Worm (Caenorhabditis elegans): ENCODE data around the gene F53F8.6.

F53F8.6 gene

DNA sequence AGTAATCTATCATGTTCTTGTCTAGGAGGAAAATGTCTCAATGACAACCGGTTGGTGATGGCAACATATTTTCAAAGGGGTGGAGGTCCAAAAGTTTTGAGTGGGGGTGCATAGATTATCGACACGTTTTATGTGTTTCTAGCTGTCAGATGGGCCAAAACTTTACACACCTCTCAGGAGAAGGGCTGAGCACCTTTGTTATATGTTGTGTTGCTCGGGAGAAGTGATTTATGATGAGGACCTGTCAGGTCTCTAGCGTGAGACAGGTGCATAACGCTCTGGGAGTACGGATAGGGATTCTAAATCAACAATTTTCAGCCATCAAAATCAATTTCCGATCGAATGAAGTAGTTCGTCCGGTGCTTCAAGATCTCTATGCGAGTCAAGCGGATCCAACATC is 47.4 kb upstream of the F53F8.6 start:
- TF ChIP-seq snpc-1.3 (tag; optimal IDR thresholded peaks at IDR 0.05; ENCODE audit: insufficient read depth) (no peak), Y56A3A.18 (GFP tag; IDR thresholded peaks at IDR 0.05) (no peak), madf-10 (tag; optimal IDR thresholded peaks at IDR 0.05) (no peak), him-1 (tag; optimal IDR thresholded peaks at IDR 0.05) (no peak), K12H6.12 (tag; optimal IDR thresholded peaks at IDR 0.05) (no peak)

- no peak for TF ChIP-seq cebp-1 (GFP tag; IDR thresholded peaks at IDR 0.05)
- TF ChIP-seq cebp-1 (tag; optimal IDR thresholded peaks at IDR 0.05) = peak; percentile 47
- TF ChIP-seq ama-1 (optimal IDR thresholded peaks at IDR 0.05) = no peak
- TF ChIP-seq ama-1 (GFP tag; optimal IDR thresholded peaks at IDR 0.05) = no peak
- no peak for TF ChIP-seq F22D6.2 (tag; optimal IDR thresholded peaks at IDR 0.05)
- no peak for TF ChIP-seq ztf-28 (GFP tag; IDR thresholded peaks at IDR 0.05)
- TF ChIP-seq nhr-27 (tag; optimal IDR thresholded peaks at IDR 0.05) = no peak
Measured at ce11 chrV:20660025-20660424, 44.0 kb upstream of the F53F8.6 start, which contains the start of gene W01F3.2. W01F3.2 (plus strand) TSS chrV:20660325.

DNA sequence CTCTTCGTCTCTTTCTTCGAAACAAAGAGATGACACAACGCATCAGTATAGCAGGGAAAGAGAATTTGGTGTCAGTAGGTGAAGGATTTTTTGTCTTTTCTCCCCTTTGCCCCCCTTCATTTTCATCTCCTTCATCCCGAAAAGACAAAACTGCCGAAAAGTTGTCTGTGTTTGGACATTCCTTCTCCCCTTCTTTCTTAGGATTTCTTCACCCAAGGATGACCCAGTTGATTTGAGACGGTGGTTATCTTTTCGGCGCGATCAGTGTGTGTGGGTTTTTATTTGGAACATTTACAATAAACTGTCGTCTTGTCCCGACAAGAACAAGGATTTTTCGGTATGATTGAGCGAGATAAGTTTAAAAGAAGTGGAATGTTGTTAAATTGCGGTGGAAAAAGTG is 41.6 kb upstream of the F53F8.6 start:
- TF ChIP-seq F55B11.4 (tag; optimal IDR thresholded peaks at IDR 0.05; ENCODE audit: borderline replicate concordance, insufficient read depth) = no peak
- TF ChIP-seq die-1 (tag; optimal IDR thresholded peaks at IDR 0.05) = no peak
- TF ChIP-seq snpc-1.3 (tag; optimal IDR thresholded peaks at IDR 0.05; ENCODE audit: insufficient read depth) = no peak
- TF ChIP-seq nfya-2 (GFP tag; IDR thresholded peaks at IDR 0.05) = no peak
- no peak for TF ChIP-seq lin-26 (GFP tag; IDR thresholded peaks at IDR 0.05)
- no peak for TF ChIP-seq ceh-58 (GFP tag; IDR thresholded peaks at IDR 0.05)
- no peak for TF ChIP-seq pha-4 (tag; optimal IDR thresholded peaks at IDR 0.05)
- TF ChIP-seq xnd-1 (tag; optimal IDR thresholded peaks at IDR 0.05) = no peak
- no peak for TF ChIP-seq ceh-79 (tag; optimal IDR thresholded peaks at IDR 0.05)
- TF ChIP-seq efl-1 (GFP tag; optimal IDR thresholded peaks at IDR 0.05) = no peak
- TF ChIP-seq zim-3 (tag; optimal IDR thresholded peaks at IDR 0.05) = no peak
- no peak for TF ChIP-seq B0035.1 (tag; optimal IDR thresholded peaks at IDR 0.05)
- no peak for TF ChIP-seq chd-7 (tag; optimal IDR thresholded peaks at IDR 0.05)
- no peak for TF ChIP-seq dpl-1 (GFP tag; optimal IDR thresholded peaks at IDR 0.05)
- no peak for TF ChIP-seq tbp1 (GFP tag; optimal IDR thresholded peaks at IDR 0.05)

DNA sequence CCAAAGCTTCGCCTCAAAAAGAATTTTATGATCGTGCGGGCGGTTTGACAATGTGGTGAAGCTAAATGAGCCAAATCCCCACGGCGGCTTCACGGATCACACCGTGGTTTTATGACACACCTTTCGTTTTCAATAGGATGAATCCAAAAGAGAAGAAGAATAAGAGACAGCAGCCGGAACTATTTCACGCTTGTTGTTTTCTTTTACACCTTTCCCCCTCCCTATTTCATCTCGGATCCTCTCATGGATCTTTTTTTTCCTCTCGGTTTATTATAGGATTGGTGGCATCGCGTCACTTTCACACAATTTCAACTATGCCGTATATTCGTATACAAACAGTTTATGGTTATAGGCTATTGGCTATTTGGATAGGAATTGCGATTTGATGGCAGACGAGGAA is 40.3 kb upstream of the F53F8.6 start:
- no peak for TF ChIP-seq lsl-1 (GFP tag; optimal IDR thresholded peaks at IDR 0.05)
- TF ChIP-seq egrh-3 (GFP tag; IDR thresholded peaks at IDR 0.05) = no peak
- TF ChIP-seq zim-3 (tag; optimal IDR thresholded peaks at IDR 0.05) = no peak
- no peak for TF ChIP-seq hlh-26 (GFP tag; conservative IDR thresholded peaks at IDR 0.05)
- TF ChIP-seq ceh-79 (tag; optimal IDR thresholded peaks at IDR 0.05) = no peak
- TF ChIP-seq gei-17 (GFP tag; optimal IDR thresholded peaks at IDR 0.05) = no peak
- TF ChIP-seq tbx-9 (tag; optimal IDR thresholded peaks at IDR 0.05; ENCODE audit: borderline replicate concordance) = no peak
- no peak for TF ChIP-seq egl-44 (GFP tag; IDR thresholded peaks at IDR 0.05)
- no peak for TF ChIP-seq snpc-1.3 (tag; optimal IDR thresholded peaks at IDR 0.05; ENCODE audit: insufficient read depth)
- no peak for TF ChIP-seq attf-3 (GFP tag; conservative IDR thresholded peaks at IDR 0.05)
- no peak for TF ChIP-seq F37B4.10 (GFP tag; IDR thresholded peaks at IDR 0.05)
- TF ChIP-seq F52B5.7 (tag; optimal IDR thresholded peaks at IDR 0.05) = no peak
- no peak for TF ChIP-seq somi-1 (GFP tag; optimal IDR thresholded peaks at IDR 0.05)
- TF ChIP-seq dox-1 (GFP tag; IDR thresholded peaks at IDR 0.05) = no peak
- no peak for TF ChIP-seq lin-26 (GFP tag; IDR thresholded peaks at IDR 0.05)
- no peak for TF ChIP-seq B0035.1 (tag; optimal IDR thresholded peaks at IDR 0.05)
- no peak for TF ChIP-seq F33H1.4 (GFP tag; IDR thresholded peaks at IDR 0.05)
- no peak for TF ChIP-seq let-607 (tag; optimal IDR thresholded peaks at IDR 0.05)
- no peak for TF ChIP-seq hmg-20 (GFP tag; IDR thresholded peaks at IDR 0.05)

Data from whole organism, young adult.